Fruit fly (Drosophila melanogaster) whole organism, adult: ENCODE results near the gene Dus4.
A peak's percentile ranks its signal among the peaks of the same experiment; 100 is the strongest.

Experiments used
- CG12768 ChIP-seq: fragments of 200-800 bp; sonication (Bioruptor generic); optimal IDR thresholded peaks from 2 replicates; lab custom pipeline; 2017; ENCODE audit warnings: missing biosample characterization, missing genetic modification characterization, mild to moderate bottlenecking, moderate library complexity, missing genetic modification reagents
- CG1620 ChIP-seq: fragments of 200-800 bp; sonication (Bioruptor generic); optimal IDR thresholded peaks from 2 replicates; lab custom pipeline; 2016; ENCODE audit warnings: missing biosample characterization, missing genetic modification characterization
- CG33017 ChIP-seq: fragments of 200-800 bp; sonication (Bioruptor generic); optimal IDR thresholded peaks from 2 replicates; lab custom pipeline; 2018; ENCODE audit warnings: missing biosample characterization, mild to moderate bottlenecking, missing genetic modification characterization, moderate library complexity
- CG7045 ChIP-seq: fragments of 200-800 bp; sonication (Bioruptor generic); optimal IDR thresholded peaks from 2 replicates; lab custom pipeline; 2017; ENCODE audit warnings: missing biosample characterization, mild to moderate bottlenecking, missing genetic modification characterization
- Hr96 ChIP-seq: fragments of 200-800 bp; sonication (Bioruptor generic); optimal IDR thresholded peaks from 2 replicates; lab custom pipeline; 2016; ENCODE audit warnings: missing biosample characterization, missing genetic modification characterization
- Mnt ChIP-seq: fragments of 200-800 bp; sonication (Bioruptor generic); optimal IDR thresholded peaks from 2 replicates; lab custom pipeline; 2016; ENCODE audit warnings: missing biosample characterization, mild to moderate bottlenecking, missing genetic modification characterization
- bab1 ChIP-seq: fragments of 200-800 bp; sonication (Bioruptor generic); optimal IDR thresholded peaks from 3 replicates; lab custom pipeline; 2019; ENCODE audit warnings: missing biosample characterization, mild to moderate bottlenecking, missing genetic modification characterization, moderate library complexity
- cic ChIP-seq: fragments of 200-800 bp; sonication (Bioruptor generic); optimal IDR thresholded peaks from 2 replicates; lab custom pipeline; 2017; ENCODE audit warnings: missing biosample characterization, mild to moderate bottlenecking, missing genetic modification characterization, moderate library complexity
- cnc ChIP-seq, 2 experiments: fragments of >200 bp; optimal IDR thresholded peaks; 2 replicates each; lab custom pipeline; 2017
- kay ChIP-seq: fragments of 200-800 bp; sonication (Bioruptor generic); peaks from one replicate; lab custom pipeline; 2016; ENCODE audit warnings: missing biosample characterization, missing genetic modification characterization, borderline replicate concordance
- ovo ChIP-seq: fragments of 200-800 bp; sonication (Bioruptor generic); optimal IDR thresholded peaks from 2 replicates; lab custom pipeline; 2016; ENCODE audit warnings: missing biosample characterization, missing genetic modification characterization
- pad ChIP-seq: fragments of 200-800 bp; sonication (Bioruptor generic); optimal IDR thresholded peaks from 3 replicates; lab custom pipeline; 2017; ENCODE audit warnings: missing biosample characterization, missing genetic modification characterization, mild to moderate bottlenecking, moderate library complexity, missing genetic modification reagents
- tj ChIP-seq: fragments of 200-800 bp; sonication (Bioruptor generic); optimal IDR thresholded peaks from 3 replicates; lab custom pipeline; 2017; ENCODE audit warnings: missing biosample characterization, mild to moderate bottlenecking, missing genetic modification characterization, moderate library complexity
- toe ChIP-seq: fragments of 200-800 bp; sonication (Bioruptor generic); optimal IDR thresholded peaks from 2 replicates; lab custom pipeline; 2016; ENCODE audit warnings: missing biosample characterization, missing genetic modification characterization

- TF ChIP-seq Hr96 (GFP tag; lab: Kevin White, UChicago) (no peak), kay (GFP tag; lab: Kevin White, UChicago) (no peak), tj (GFP tag; lab: Kevin White, UChicago) (no peak), Mnt (GFP tag; lab: Kevin White, UChicago) (peak; percentile 25), cnc (optimal IDR thresholded peaks at IDR 0.05; lab: Kevin White, UChicago) (no peak), CG7045 (no peak), ovo (no peak), bab1 (GFP tag; lab: Kevin White, UChicago) (peak; percentile 19), cic (no peak), CG1620 (GFP tag; lab: Kevin White, UChicago) (no peak), CG33017 (tag; lab: Kevin White, UChicago) (no peak), pad (GFP tag; lab: Kevin White, UChicago) (no peak), toe (GFP tag; lab: Kevin White, UChicago) (no peak), CG12768 (no peak)
Measured at dm6 chr2L:19033288-19033687, 29.8 kb upstream of the Dus4 start, which contains the start of gene hook.
